Worm (Caenorhabditis elegans) whole organism, L1 larva: ENCODE measurements around the gene F22E5.1.

ENCODE experiments used
- Y116A8C.19 ChIP-seq: sonication (generic microtip); optimal IDR thresholded peaks from 2 replicates; lab custom pipeline; 2016; ENCODE audit warnings: missing compliant biosample characterization, missing genetic modification characterization, borderline replicate concordance
- ces-1 ChIP-seq: fragments of 150-350 bp; optimal IDR thresholded peaks from 2 replicates; lab custom pipeline; 2014; ENCODE audit warnings: missing biosample characterization, missing genetic modification reagents, missing genetic modification characterization
- egl-13 ChIP-seq: sonication (generic microtip); optimal IDR thresholded peaks from 2 replicates; lab custom pipeline; 2016; ENCODE audit warnings: missing genotype, missing genetic modification reagents, missing genetic modification characterization, missing compliant biosample characterization
- egl-27 ChIP-seq, 2 experiments: fragments of 150-350 bp in 1 of 2; sonication (generic microtip); optimal IDR thresholded peaks; 3 replicates each; lab custom pipeline; 2017 to 2018; ENCODE audit warnings: missing biosample characterization in 2 of 2, missing genetic modification characterization in 2 of 2, missing genetic modification reagents in 2 of 2
- elt-3 ChIP-seq, 6 experiments: fragments of 150-350 bp in 1 of 6; sonication (generic microtip); optimal IDR thresholded peaks; 2 replicates each; lab custom pipeline; 2017 to 2018; ENCODE audit warnings: missing biosample characterization in 6 of 6, missing genetic modification characterization in 6 of 6, inconsistent platforms in 1 of 6
- fkh-4 ChIP-seq: sonication (generic microtip); optimal IDR thresholded peaks from 2 replicates; lab custom pipeline; 2016; ENCODE audit warnings: missing compliant biosample characterization, missing genetic modification characterization, borderline replicate concordance
- fkh-8 ChIP-seq: sonication (generic microtip); optimal IDR thresholded peaks from 2 replicates; lab custom pipeline; 2016; ENCODE audit warnings: mild to moderate bottlenecking, missing genetic modification characterization, missing compliant biosample characterization
- irx-1 ChIP-seq: sonication (generic microtip); optimal IDR thresholded peaks from 2 replicates; lab custom pipeline; 2016; ENCODE audit warnings: missing genetic modification characterization, missing compliant biosample characterization
- jun-1 ChIP-seq: fragments of 150-350 bp; optimal IDR thresholded peaks from 2 replicates; lab custom pipeline; 2014; ENCODE audit warnings: missing biosample characterization, missing genetic modification reagents, missing genetic modification characterization
- lin-14 ChIP-seq: fragments of 200-800 bp; sonication (Bioruptor generic); optimal IDR thresholded peaks from 2 replicates; lab custom pipeline; 2018; ENCODE audit warnings: mild to moderate bottlenecking, missing genetic modification characterization, moderate library complexity, missing compliant biosample characterization
- lsy-2 ChIP-seq, 2 experiments: fragments of 150-350 bp; optimal IDR thresholded peaks; 2 replicates each; lab custom pipeline; 2014; ENCODE audit warnings: missing biosample characterization in 2 of 2, missing genetic modification characterization in 2 of 2
- mdl-1 ChIP-seq, 2 experiments: fragments of 150-350 bp; optimal IDR thresholded peaks; 2 replicates each; lab custom pipeline; 2014 to 2017; ENCODE audit warnings: missing biosample characterization in 2 of 2, missing genetic modification characterization in 2 of 2, inconsistent platforms in 1 of 2
- nhr-71 ChIP-seq: sonication (generic microtip); optimal IDR thresholded peaks from 2 replicates; lab custom pipeline; 2016; ENCODE audit warnings: mild to moderate bottlenecking, missing genetic modification characterization, moderate library complexity, missing compliant biosample characterization
- nhr-84 ChIP-seq: sonication (generic microtip); optimal IDR thresholded peaks from 2 replicates; lab custom pipeline; 2017; ENCODE audit warnings: missing biosample characterization, missing genetic modification characterization
- nhr-85 ChIP-seq: sonication (generic microtip); peaks from one replicate; lab custom pipeline; 2016; ENCODE audit warnings: missing genetic modification characterization, inconsistent platforms, missing compliant biosample characterization
- pax-3 ChIP-seq: fragments of 200-800 bp; sonication (Bioruptor generic); optimal IDR thresholded peaks from 2 replicates; lab custom pipeline; 2018; ENCODE audit warnings: mild to moderate bottlenecking, missing genetic modification characterization, moderate library complexity, missing compliant biosample characterization
- pqm-1 ChIP-seq: sonication (generic microtip); optimal IDR thresholded peaks from 3 replicates; lab custom pipeline; 2017; ENCODE audit warnings: missing biosample characterization, missing genetic modification characterization
- rnt-1 ChIP-seq: sonication (generic microtip); optimal IDR thresholded peaks from 2 replicates; lab custom pipeline; 2016; ENCODE audit warnings: mild to moderate bottlenecking, missing genetic modification characterization, moderate library complexity, missing compliant biosample characterization
- snu-23 ChIP-seq: sonication (generic microtip); optimal IDR thresholded peaks from 2 replicates; lab custom pipeline; 2016; ENCODE audit warnings: missing genetic modification characterization, missing compliant biosample characterization
- unc-30 ChIP-seq: sonication (generic microtip); optimal IDR thresholded peaks from 2 replicates; lab custom pipeline; 2017; ENCODE audit warnings: missing biosample characterization, missing genetic modification characterization
- ztf-11 ChIP-seq, 2 experiments: sonication (generic microtip); optimal IDR thresholded peaks; 2 replicates each; lab custom pipeline; 2016 to 2017; ENCODE audit warnings: missing genetic modification characterization in 2 of 2, missing biosample characterization in 1 of 2, missing compliant biosample characterization in 1 of 2

F22E5.1 gene

ce11 chrII:2717335-2717734 is 43.8 kb downstream of the F22E5.1 start, which contains the start of gene T05A8.3:
Gene T05A8.3 (minus strand): TSS chrII:2717435.
- TF ChIP-seq pax-3 (tag; lab: Kevin White, UChicago), result no peak
- no peak for TF ChIP-seq nhr-84 (tag; lab: Kevin White, UChicago)
- TF ChIP-seq, all 84 proteins: peak for 0

- no peak for TF ChIP-seq nhr-85
- TF ChIP-seq, all 84 proteins: peak for 0
Observed at ce11 chrII:2719212-2719611, 45.6 kb downstream of the F22E5.1 start.

- TF ChIP-seq ces-1 (GFP tag; lab: Kevin White, UChicago) (no peak), lsy-2 (tag; optimal IDR thresholded peaks at IDR 0.05; lab: Kevin White, UChicago) (no peak), snu-23 (GFP tag; lab: Kevin White, UChicago) (no peak), Y116A8C.19 (tag; lab: Kevin White, UChicago) (no peak), ztf-11 (tag; optimal IDR thresholded peaks at IDR 0.05; lab: Kevin White, UChicago) (no peak), mdl-1 (tag; optimal IDR thresholded peaks at IDR 0.05; lab: Kevin White, UChicago) (no peak), egl-13 (tag; lab: Kevin White, UChicago) (no peak), nhr-85 (no peak), fkh-8 (tag; lab: Kevin White, UChicago) (no peak), pqm-1 (tag; lab: Kevin White, UChicago) (no peak), egl-27 (tag; optimal IDR thresholded peaks at IDR 0.05; lab: Kevin White, UChicago) (no peak), irx-1 (tag; lab: Kevin White, UChicago) (no peak)
Observed at ce11 chrII:2721992-2722391, 48.4 kb downstream of the F22E5.1 start.

- TF ChIP-seq fkh-4 (tag; lab: Kevin White, UChicago) (no peak), unc-30 (tag; lab: Kevin White, UChicago) (no peak), pqm-1 (tag; lab: Kevin White, UChicago) (no peak), elt-3 (tag; optimal IDR thresholded peaks at IDR 0.05; lab: Kevin White, UChicago) (no peak)
Observed at ce11 chrII:2725561-2725960, 52.0 kb downstream of the F22E5.1 start, which contains the start of the genes T05A8.11 and nep-2. Gene T05A8.11 (minus strand): TSS chrII:2725661. Gene nep-2 (minus strand): TSS chrII:2725752.

ce11 chrII:2726774-2727173 is 53.2 kb downstream of the F22E5.1 start:
- TF ChIP-seq jun-1 (tag; lab: Kevin White, UChicago) (no peak), rnt-1 (tag; lab: Kevin White, UChicago) (peak; percentile 43), lin-14 (GFP tag; lab: Kevin White, UChicago) (peak; percentile 33), nhr-71 (peak; percentile 0)
